Worm (Caenorhabditis elegans) whole organism, L4 larva: Measurements from ENCODE around the gene B0361.14.
A peak's percentile ranks its signal among the peaks of the same experiment; 100 is the strongest.

Experiments
- ama-1 ChIP-seq: fragments of 150-350 bp; optimal IDR thresholded peaks from 2 replicates; lab custom pipeline; 2014; ENCODE audit warnings: inconsistent platforms, mixed read lengths
- daf-16 ChIP-seq, 3 experiments: sonication (generic microtip); optimal IDR thresholded peaks; 2 replicates each; lab custom pipeline; 2016 to 2017; ENCODE audit warnings: missing genetic modification characterization in 3 of 3, missing genetic modification reagents in 3 of 3, mild to moderate bottlenecking in 2 of 3, missing compliant biosample characterization in 2 of 3, missing biosample characterization in 1 of 3, moderate library complexity in 1 of 3
- dve-1 ChIP-seq: sonication (generic microtip); optimal IDR thresholded peaks from 2 replicates; lab custom pipeline; 2017; ENCODE audit warnings: antibody characterized with exemption, mild to moderate bottlenecking, missing genetic modification characterization, missing compliant biosample characterization; ENCODE audit not compliant: insufficient read depth
- fkh-10 ChIP-seq: fragments of 150-350 bp; optimal IDR thresholded peaks from 2 replicates; lab custom pipeline; 2014; ENCODE audit warnings: missing biosample characterization, missing genetic modification reagents, missing genetic modification characterization
- lim-7 ChIP-seq: fragments of 200-800 bp; sonication (Bioruptor generic); IDR thresholded peaks from 2 replicates; pipeline ENCODE4 v1.3.6; 2022; ENCODE audit warnings: missing genetic modification characterization, missing compliant biosample characterization
- lin-15B ChIP-seq: fragments of 150-350 bp; sonication (generic microtip); optimal IDR thresholded peaks from 3 replicates; lab custom pipeline; 2014; ENCODE audit warnings: missing biosample characterization, missing genetic modification characterization
- lin-39 ChIP-seq: fragments of 150-350 bp; optimal IDR thresholded peaks from 2 replicates; lab custom pipeline; 2014; ENCODE audit warnings: missing biosample characterization, missing genetic modification reagents, missing genetic modification characterization
- madf-9 ChIP-seq: fragments of 200-800 bp; sonication (Bioruptor generic); conservative IDR thresholded peaks from 2 replicates; pipeline ENCODE4 v1.3.6; 2022; ENCODE audit warnings: missing genetic modification reagents, missing genetic modification characterization, missing compliant biosample characterization
- nhr-11 ChIP-seq: fragments of 150-350 bp; optimal IDR thresholded peaks from 2 replicates; lab custom pipeline; 2014; ENCODE audit warnings: missing biosample characterization, missing genetic modification characterization
- php-3 ChIP-seq: fragments of 200-800 bp; sonication (Bioruptor generic); IDR thresholded peaks from 2 replicates; pipeline ENCODE4 v1.3.6; 2022; ENCODE audit warnings: missing genetic modification reagents, missing genetic modification characterization, missing compliant biosample characterization
- snpc-1.2 ChIP-seq: fragments of 200-800 bp; sonication (Bioruptor generic); IDR thresholded peaks from 2 replicates; pipeline ENCODE4 v1.3.6; 2022; ENCODE audit warnings: missing genetic modification reagents, missing genetic modification characterization, missing compliant biosample characterization
- zag-1 ChIP-seq: fragments of 150-350 bp; optimal IDR thresholded peaks from 2 replicates; lab custom pipeline; 2014; ENCODE audit warnings: missing biosample characterization, missing genetic modification characterization

DNA sequence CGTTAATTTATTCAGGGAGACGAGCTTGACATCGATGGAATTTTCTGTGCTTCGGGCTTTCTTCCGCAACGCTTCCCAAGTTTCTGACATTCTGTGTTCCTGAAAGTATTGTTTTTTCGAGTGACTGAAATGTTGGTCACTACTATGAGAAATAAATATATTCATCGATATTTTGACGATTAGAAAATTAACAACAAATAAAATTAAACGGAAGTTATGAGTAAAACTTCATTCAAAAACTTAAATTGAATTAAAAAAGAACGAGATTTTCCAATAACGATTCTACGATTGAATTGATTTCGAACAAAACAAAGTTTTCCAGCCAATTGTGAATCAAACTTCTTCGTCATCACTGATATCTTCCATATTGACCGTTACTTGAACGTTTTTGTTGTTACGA lies 49.7 kb upstream of the B0361.14 start, which contains the start of gene gos-28:
- TF ChIP-seq zag-1 (tag; lab: Kevin White, UChicago) (no peak), lim-7 (GFP tag; lab: Robert Waterston, UW) (no peak), fkh-10 (GFP tag; lab: Kevin White, UChicago) (no peak), php-3 (GFP tag; lab: Robert Waterston, UW) (no peak), nhr-11 (tag; lab: Kevin White, UChicago) (no peak), lin-39 (tag; lab: Kevin White, UChicago) (no peak), madf-9 (no peak), snpc-1.2 (GFP tag; lab: Robert Waterston, UW) (no peak), ama-1 (peak; percentile 16), daf-16 (GFP tag; optimal IDR thresholded peaks at IDR 0.05; lab: Kevin White, UChicago) (no peak), daf-16 (tag; optimal IDR thresholded peaks at IDR 0.05; lab: Kevin White, UChicago) (no peak), dve-1 (tag; lab: Kevin White, UChicago) (no peak), lin-15B (tag; lab: Kevin White, UChicago) (no peak)
